Fruit fly (Drosophila melanogaster): ENCODE results near the gene sra.

sra gene

dm6 chr3R:16223252-16224037 is 36.6 kb downstream of the sra start:
- no peak for TF ChIP-seq noc (tag; optimal IDR thresholded peaks at IDR 0.05)

- peak; percentile 95 for TF ChIP-seq noc (tag; optimal IDR thresholded peaks at IDR 0.05)
Measured at dm6 chr3R:16224415-16225165, 37.8 kb downstream of the sra start.

dm6 chr3R:16225351-16225750 is 38.6 kb downstream of the sra start, which contains the start of gene tara:
Gene tara, plus strand, starts transcription at chr3R:16225651.
- no peak for TF ChIP-seq noc (tag; optimal IDR thresholded peaks at IDR 0.05)

dm6 chr3R:16225760-16226159 is 39.0 kb downstream of the sra start:
- TF ChIP-seq noc (tag; optimal IDR thresholded peaks at IDR 0.05) = no peak

- TF ChIP-seq noc (tag; optimal IDR thresholded peaks at IDR 0.05) = no peak
Measured at dm6 chr3R:16227074-16227473, 40.3 kb downstream of the sra start.

dm6 chr3R:16228719-16229704 is 42.2 kb downstream of the sra start:
- TF ChIP-seq noc (tag; optimal IDR thresholded peaks at IDR 0.05) = no peak

- TF ChIP-seq noc (tag; optimal IDR thresholded peaks at IDR 0.05) = peak; percentile 75
Measured at dm6 chr3R:16230080-16230670, 43.4 kb downstream of the sra start.

dm6 chr3R:16231385-16232307 is 44.8 kb downstream of the sra start:
- TF ChIP-seq noc (tag; optimal IDR thresholded peaks at IDR 0.05) = peak; percentile 76

dm6 chr3R:16232569-16232968 is 45.8 kb downstream of the sra start:
- no peak for TF ChIP-seq noc (tag; optimal IDR thresholded peaks at IDR 0.05)

- no peak for TF ChIP-seq noc (tag; optimal IDR thresholded peaks at IDR 0.05)
Measured at dm6 chr3R:16234298-16234697, 47.5 kb downstream of the sra start.

- peak; percentile 26 for TF ChIP-seq noc (tag; optimal IDR thresholded peaks at IDR 0.05)
Measured at dm6 chr3R:16234745-16235149, 47.9 kb downstream of the sra start.

dm6 chr3R:16235215-16235937 is 48.6 kb downstream of the sra start:
- TF ChIP-seq noc (tag; optimal IDR thresholded peaks at IDR 0.05) = peak; percentile 48

- TF ChIP-seq noc (tag; optimal IDR thresholded peaks at IDR 0.05) = peak; percentile 97
Measured at dm6 chr3R:16235941-16236712, 49.3 kb downstream of the sra start.
